Worm (Caenorhabditis elegans) whole organism, early embryonic: ENCODE results near the gene tbb-2.

Experiments used
- ama-1 ChIP-seq: fragments of 150-350 bp; optimal IDR thresholded peaks from 2 replicates; lab custom pipeline; 2014
- tbx-37 ChIP-seq: fragments of 200-800 bp; sonication (Bioruptor generic); conservative IDR thresholded peaks from 2 replicates; pipeline ENCODE4 v1.3.6; 2022; ENCODE audit warnings: missing genetic modification reagents, missing genetic modification characterization, missing compliant biosample characterization

- TF ChIP-seq ama-1 (no peak), tbx-37 (GFP tag; lab: Robert Waterston, UW) (no peak)
These were observed 48.9 kb upstream of the tbb-2 start, which contains the start of gene unc-79 for ce11 chrIII:4066333-4066732.
